Worm (Caenorhabditis elegans): Measurements from ENCODE around the gene F43C11.16.
A peak's percentile ranks its signal among the peaks of the same experiment; 100 is the strongest.

Gene F43C11.16

DNA sequence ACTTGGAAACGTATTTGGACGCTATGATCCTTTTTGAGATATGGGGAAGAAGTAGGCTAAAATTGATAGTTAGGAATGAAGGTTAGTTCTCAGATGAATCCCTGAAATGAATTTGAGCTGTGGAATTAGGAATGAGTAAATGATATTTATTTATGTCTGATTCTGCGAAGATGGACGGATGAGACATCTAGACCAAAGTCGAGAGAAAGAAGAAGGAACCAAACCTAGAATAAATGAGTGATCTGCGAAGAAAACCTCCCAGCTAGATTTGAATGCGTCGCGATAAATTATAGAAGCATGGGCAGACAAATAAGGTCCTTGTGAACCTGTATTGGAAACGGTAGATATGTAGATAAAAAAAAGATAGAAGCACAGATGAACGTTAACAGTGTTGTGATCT, at the start of gene F43C11.16:
F43C11.16 (minus strand) TSS at position 101 of the 400 bp plus-strand sequence.
- no peak for TF ChIP-seq nhr-12 (tag; optimal IDR thresholded peaks at IDR 0.05)
- TF ChIP-seq egl-27 (tag; optimal IDR thresholded peaks at IDR 0.05) = no peak
- TF ChIP-seq elt-2 (tag; optimal IDR thresholded peaks at IDR 0.05) = no peak
- TF ChIP-seq fos-1 (tag; optimal IDR thresholded peaks at IDR 0.05) = no peak
- TF ChIP-seq tbx-2 (tag; optimal IDR thresholded peaks at IDR 0.05) = no peak
- TF ChIP-seq pqm-1 (tag; optimal IDR thresholded peaks at IDR 0.05) = no peak
- TF ChIP-seq egl-5 (tag; optimal IDR thresholded peaks at IDR 0.05) = no peak
- TF ChIP-seq fkh-10 (GFP tag; optimal IDR thresholded peaks at IDR 0.05) = no peak
- TF ChIP-seq snpc-4 (tag; optimal IDR thresholded peaks at IDR 0.05) = no peak
- no peak for TF ChIP-seq aly-2 (tag; optimal IDR thresholded peaks at IDR 0.05)
- TF ChIP-seq lin-15B (tag; optimal IDR thresholded peaks at IDR 0.05) = no peak
- TF ChIP-seq fkh-2 (tag; optimal IDR thresholded peaks at IDR 0.05) = no peak
- TF ChIP-seq ama-1 (optimal IDR thresholded peaks at IDR 0.05) = no peak
- TF ChIP-seq nhr-237 (tag; optimal IDR thresholded peaks at IDR 0.05) = no peak
- TF ChIP-seq eor-1 (tag; optimal IDR thresholded peaks at IDR 0.05) = no peak
- no peak for TF ChIP-seq daf-12 (tag; optimal IDR thresholded peaks at IDR 0.05)
- TF ChIP-seq nhr-25 (tag; optimal IDR thresholded peaks at IDR 0.05) = no peak

DNA sequence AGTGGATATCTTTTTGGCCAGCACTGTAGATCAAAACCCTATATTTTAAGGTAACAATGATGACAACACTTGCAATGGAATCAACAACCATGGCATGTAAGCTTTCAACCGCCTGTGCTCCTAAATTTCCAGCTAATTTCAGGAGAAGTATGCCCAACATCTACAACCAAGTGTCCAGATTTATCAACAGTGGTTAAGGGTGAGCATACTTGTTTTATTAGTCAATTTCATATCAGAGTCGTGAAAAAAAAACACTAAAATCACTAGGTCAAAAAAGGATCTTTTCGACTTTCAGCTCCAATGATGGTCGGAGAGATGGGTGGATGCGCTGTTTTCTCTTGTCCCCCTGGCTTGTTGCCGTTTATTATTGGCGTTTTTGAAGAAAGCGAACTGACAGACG, 44.1 kb upstream of the F43C11.16 start, which contains the start of gene F16G10.1:
F16G10.1 (plus strand) TSS at position 301 of the 400 bp plus-strand sequence.
- TF ChIP-seq nhr-237 (tag; optimal IDR thresholded peaks at IDR 0.05) (no peak), nhr-76 (tag; optimal IDR thresholded peaks at IDR 0.05) (no peak), ztf-11 (tag; optimal IDR thresholded peaks at IDR 0.05) (no peak), fkh-10 (GFP tag; optimal IDR thresholded peaks at IDR 0.05) (no peak), ceh-9 (tag; optimal IDR thresholded peaks at IDR 0.05) (no peak), hmg-11 (tag; optimal IDR thresholded peaks at IDR 0.05) (no peak), daf-12 (tag; optimal IDR thresholded peaks at IDR 0.05) (no peak), ceh-28 (tag; optimal IDR thresholded peaks at IDR 0.05) (no peak), nhr-11 (tag; optimal IDR thresholded peaks at IDR 0.05) (no peak), elt-1 (tag; optimal IDR thresholded peaks at IDR 0.05) (no peak), nhr-77 (tag; optimal IDR thresholded peaks at IDR 0.05) (no peak), jun-1 (tag; optimal IDR thresholded peaks at IDR 0.05) (no peak), zag-1 (tag; optimal IDR thresholded peaks at IDR 0.05) (no peak), mml-1 (tag; optimal IDR thresholded peaks at IDR 0.05) (no peak), nhr-28 (tag; optimal IDR thresholded peaks at IDR 0.05) (no peak), pha-4 (tag; optimal IDR thresholded peaks at IDR 0.05) (no peak), nhr-25 (tag; optimal IDR thresholded peaks at IDR 0.05) (no peak), ama-1 (optimal IDR thresholded peaks at IDR 0.05) (no peak)

ce11 chrII:2399810-2400209, 39.9 kb upstream of the F43C11.16 start:
- TF ChIP-seq fkh-2 (tag; optimal IDR thresholded peaks at IDR 0.05) (no peak), nhr-43 (tag; optimal IDR thresholded peaks at IDR 0.05; ENCODE audit: poor library complexity, severe bottlenecking) (peak; percentile 86), nhr-25 (tag; optimal IDR thresholded peaks at IDR 0.05) (no peak), nhr-12 (tag; optimal IDR thresholded peaks at IDR 0.05) (no peak), elt-3 (tag; optimal IDR thresholded peaks at IDR 0.05) (peak; percentile 14 to 96 (median 93)), mdl-1 (tag; optimal IDR thresholded peaks at IDR 0.05) (no peak)

- TF ChIP-seq eor-1 (tag; optimal IDR thresholded peaks at IDR 0.05) (no peak), nhr-11 (tag; optimal IDR thresholded peaks at IDR 0.05) (no peak), elt-1 (tag; optimal IDR thresholded peaks at IDR 0.05) (no peak), nfya-1 (tag; optimal IDR thresholded peaks at IDR 0.05; ENCODE audit: insufficient read depth) (no peak), elt-3 (tag; optimal IDR thresholded peaks at IDR 0.05) (no peak), ceh-28 (tag; optimal IDR thresholded peaks at IDR 0.05) (no peak), aly-2 (tag; optimal IDR thresholded peaks at IDR 0.05) (no peak), nhr-25 (tag; optimal IDR thresholded peaks at IDR 0.05) (no peak), sea-2 (GFP tag; optimal IDR thresholded peaks at IDR 0.05) (no peak), fkh-2 (tag; optimal IDR thresholded peaks at IDR 0.05) (no peak), lin-15B (tag; optimal IDR thresholded peaks at IDR 0.05) (no peak), ztf-11 (tag; optimal IDR thresholded peaks at IDR 0.05) (no peak), nhr-23 (tag; optimal IDR thresholded peaks at IDR 0.05) (no peak), ZK546.5 (tag; optimal IDR thresholded peaks at IDR 0.05) (no peak), nhr-77 (tag; optimal IDR thresholded peaks at IDR 0.05) (no peak), lin-39 (tag; optimal IDR thresholded peaks at IDR 0.05) (no peak), jun-1 (tag; optimal IDR thresholded peaks at IDR 0.05) (no peak)
Measured at ce11 chrII:2398884-2399283, 39.0 kb upstream of the F43C11.16 start, which contains the start of gene F16G10.14. Gene F16G10.14, minus strand, starts transcription at chrII:2398984.

Measured in whole organism, L3 larva.